Worm (Caenorhabditis elegans) whole organism, midembryonic: ENCODE results near the gene chw-1.

Experiments used
- T22C8.4 ChIP-seq: fragments of 200-800 bp; sonication (Bioruptor generic); IDR thresholded peaks from 2 replicates; pipeline ENCODE4 v1.3.6; 2022; ENCODE audit warnings: missing genetic modification characterization, missing compliant biosample characterization
- cog-1 ChIP-seq: sonication (generic microtip); optimal IDR thresholded peaks from 2 replicates; lab custom pipeline; 2016; ENCODE audit warnings: missing genetic modification characterization, missing compliant biosample characterization
- flt-1 ChIP-seq: fragments of 200-800 bp; sonication (Bioruptor generic); IDR thresholded peaks from 2 replicates; pipeline ENCODE4 v1.3.6; 2022; ENCODE audit warnings: missing genetic modification characterization, missing compliant biosample characterization
- klf-2 ChIP-seq: fragments of 200-800 bp; sonication (Bioruptor generic); conservative IDR thresholded peaks from 2 replicates; pipeline ENCODE4 v1.3.6; 2022; ENCODE audit warnings: missing genetic modification reagents, missing genetic modification characterization, missing compliant biosample characterization
- med-1 ChIP-seq: sonication (generic microtip); optimal IDR thresholded peaks from 2 replicates; lab custom pipeline; 2017; ENCODE audit warnings: missing genetic modification characterization, mild to moderate bottlenecking, missing compliant biosample characterization, antibody characterized with exemption, missing genetic modification reagents; ENCODE audit not compliant: insufficient read depth
- ref-1 ChIP-seq: fragments of 200-800 bp; sonication (Bioruptor generic); conservative IDR thresholded peaks from 2 replicates; pipeline ENCODE4 v1.3.6; 2022; ENCODE audit warnings: missing genetic modification reagents, missing genetic modification characterization, missing compliant biosample characterization
- tab-1 ChIP-seq: fragments of 200-800 bp; sonication (Bioruptor generic); IDR thresholded peaks from 2 replicates; pipeline ENCODE4 v1.3.6; 2022; ENCODE audit warnings: missing genetic modification characterization, missing compliant biosample characterization
- ztf-23 ChIP-seq: fragments of 200-800 bp; sonication (Bioruptor generic); IDR thresholded peaks from 2 replicates; pipeline ENCODE4 v1.3.6; 2022; ENCODE audit warnings: missing genetic modification reagents, missing genetic modification characterization, missing compliant biosample characterization
- ztf-29 ChIP-seq: fragments of 200-800 bp; sonication (Bioruptor generic); IDR thresholded peaks from 2 replicates; pipeline ENCODE4 v1.3.6; 2022; ENCODE audit warnings: missing genetic modification reagents, missing genetic modification characterization, missing compliant biosample characterization

chw-1 gene

ce11 chrV:10483995-10484394, 21.9 kb downstream of the chw-1 start:
- TF ChIP-seq ref-1 (GFP tag; lab: Robert Waterston, UW) (no peak), med-1 (no peak)

ce11 chrV:10484640-10485039, 22.6 kb downstream of the chw-1 start, which contains the start of gene Y32F6B.1:
Gene Y32F6B.1, minus strand, starts transcription at chrV:10484740.
- TF ChIP-seq tab-1 (GFP tag; lab: Robert Waterston, UW) (no peak), ztf-23 (GFP tag; lab: Robert Waterston, UW) (no peak), med-1 (no peak), ztf-29 (no peak), T22C8.4 (GFP tag; lab: Robert Waterston, UW) (no peak), flt-1 (GFP tag; lab: Robert Waterston, UW) (no peak), cog-1 (tag; lab: Kevin White, UChicago) (no peak), klf-2 (GFP tag; lab: Robert Waterston, UW) (no peak), ref-1 (GFP tag; lab: Robert Waterston, UW) (no peak)

- TF ChIP-seq T22C8.4 (GFP tag; lab: Robert Waterston, UW) (no peak), med-1 (no peak), ztf-29 (no peak), cog-1 (tag; lab: Kevin White, UChicago) (no peak), tab-1 (GFP tag; lab: Robert Waterston, UW) (no peak), flt-1 (GFP tag; lab: Robert Waterston, UW) (no peak), klf-2 (GFP tag; lab: Robert Waterston, UW) (no peak), ztf-23 (GFP tag; lab: Robert Waterston, UW) (no peak), ref-1 (GFP tag; lab: Robert Waterston, UW) (no peak)
Observed at ce11 chrV:10485389-10485788, 23.3 kb downstream of the chw-1 start.

DNA sequence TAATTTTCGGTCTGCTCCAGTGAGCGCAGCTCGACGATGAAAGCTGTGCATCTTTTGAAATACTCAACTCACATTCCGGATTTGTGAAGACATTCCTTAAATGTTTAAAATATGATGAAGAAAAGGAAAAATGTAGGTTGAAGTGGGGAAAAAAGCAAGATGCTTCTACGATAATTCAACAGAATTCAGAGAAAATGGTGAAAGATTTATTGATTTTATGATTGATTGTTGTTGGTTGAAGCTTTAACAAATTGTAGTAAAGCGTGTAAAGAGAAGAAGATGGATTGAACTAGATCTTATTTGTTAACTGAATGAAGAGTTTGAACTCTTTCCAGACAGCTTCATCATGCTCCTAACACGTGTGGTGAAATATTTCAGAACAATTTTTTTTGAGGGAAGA, 27.9 kb downstream of the chw-1 start, which contains the start of gene ncx-5:
ncx-5 (minus strand) TSS at position 101 of the 400 bp plus-strand sequence.
- no peak for TF ChIP-seq flt-1 (GFP tag; lab: Robert Waterston, UW)
- no peak for TF ChIP-seq ref-1 (GFP tag; lab: Robert Waterston, UW)
- TF ChIP-seq T22C8.4 (GFP tag; lab: Robert Waterston, UW) = no peak
- TF ChIP-seq ztf-23 (GFP tag; lab: Robert Waterston, UW) = no peak
- no peak for TF ChIP-seq ztf-29
- no peak for TF ChIP-seq cog-1 (tag; lab: Kevin White, UChicago)
- no peak for TF ChIP-seq tab-1 (GFP tag; lab: Robert Waterston, UW)
- no peak for TF ChIP-seq klf-2 (GFP tag; lab: Robert Waterston, UW)
- no peak for TF ChIP-seq med-1

DNA sequence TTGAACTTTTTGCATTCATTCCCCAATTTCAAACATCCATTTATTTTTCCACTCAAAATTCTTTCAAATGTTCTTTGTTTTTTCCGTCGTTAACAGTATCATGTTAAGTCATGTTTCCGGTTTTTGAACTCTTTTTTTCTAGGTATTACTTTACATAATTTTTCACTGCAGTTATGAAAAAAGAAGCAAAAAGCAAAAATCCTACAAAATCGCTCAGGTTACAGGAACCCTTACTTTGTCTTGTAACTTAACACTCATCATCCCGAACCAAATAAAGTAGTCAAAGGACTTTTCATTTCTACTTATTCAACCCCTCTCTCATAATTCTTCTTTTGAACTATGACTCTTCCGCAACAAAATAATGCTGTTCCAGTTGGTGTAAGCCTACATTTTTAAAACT, 29.4 kb downstream of the chw-1 start, which contains the start of gene aqp-5:
aqp-5 (plus strand) TSS at position 301 of the 400 bp plus-strand sequence.
- TF ChIP-seq tab-1 (GFP tag; lab: Robert Waterston, UW) (no peak), T22C8.4 (GFP tag; lab: Robert Waterston, UW) (no peak), klf-2 (GFP tag; lab: Robert Waterston, UW) (no peak), ztf-23 (GFP tag; lab: Robert Waterston, UW) (no peak), ztf-29 (no peak), flt-1 (GFP tag; lab: Robert Waterston, UW) (no peak), med-1 (no peak), cog-1 (tag; lab: Kevin White, UChicago) (no peak), ref-1 (GFP tag; lab: Robert Waterston, UW) (no peak)

DNA sequence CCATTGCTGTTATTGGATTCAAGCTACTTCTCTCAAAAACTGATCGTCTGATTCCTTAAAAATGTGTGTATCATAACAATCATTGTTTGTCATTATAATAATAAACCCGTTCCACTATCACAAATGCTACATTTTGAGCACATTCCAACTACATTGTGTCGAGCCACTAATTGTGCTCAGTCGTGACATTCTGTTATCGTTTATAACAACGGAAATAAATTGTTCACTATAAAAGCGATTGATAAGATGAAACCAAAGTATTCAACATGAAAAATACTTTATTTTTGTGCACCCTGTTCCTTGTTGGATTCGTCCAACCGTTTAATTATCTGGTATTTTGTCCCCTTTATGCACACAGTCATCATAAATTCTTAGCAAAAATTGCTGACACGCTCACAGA, 31.1 kb downstream of the chw-1 start, which contains the start of gene ugt-33:
ugt-33 (plus strand) TSS at position 260 of the 400 bp plus-strand sequence.
- TF ChIP-seq klf-2 (GFP tag; lab: Robert Waterston, UW) = no peak
- no peak for TF ChIP-seq med-1
- no peak for TF ChIP-seq tab-1 (GFP tag; lab: Robert Waterston, UW)
- no peak for TF ChIP-seq ztf-23 (GFP tag; lab: Robert Waterston, UW)
- no peak for TF ChIP-seq ztf-29
- no peak for TF ChIP-seq flt-1 (GFP tag; lab: Robert Waterston, UW)
- no peak for TF ChIP-seq cog-1 (tag; lab: Kevin White, UChicago)
- TF ChIP-seq ref-1 (GFP tag; lab: Robert Waterston, UW) = no peak
- TF ChIP-seq T22C8.4 (GFP tag; lab: Robert Waterston, UW) = no peak

ce11 chrV:10496733-10497132, 34.7 kb downstream of the chw-1 start, which contains the start of gene C35A5.4:
Gene C35A5.4, plus strand, starts transcription at chrV:10497033.
- TF ChIP-seq T22C8.4 (GFP tag; lab: Robert Waterston, UW) = no peak
- TF ChIP-seq ztf-23 (GFP tag; lab: Robert Waterston, UW) = no peak
- no peak for TF ChIP-seq klf-2 (GFP tag; lab: Robert Waterston, UW)
- TF ChIP-seq cog-1 (tag; lab: Kevin White, UChicago) = no peak
- no peak for TF ChIP-seq flt-1 (GFP tag; lab: Robert Waterston, UW)
- no peak for TF ChIP-seq med-1
- no peak for TF ChIP-seq ref-1 (GFP tag; lab: Robert Waterston, UW)
- no peak for TF ChIP-seq ztf-29
- TF ChIP-seq tab-1 (GFP tag; lab: Robert Waterston, UW) = no peak

- no peak for TF ChIP-seq med-1
- no peak for TF ChIP-seq ztf-23 (GFP tag; lab: Robert Waterston, UW)
- TF ChIP-seq ref-1 (GFP tag; lab: Robert Waterston, UW) = no peak
- no peak for TF ChIP-seq flt-1 (GFP tag; lab: Robert Waterston, UW)
- TF ChIP-seq T22C8.4 (GFP tag; lab: Robert Waterston, UW) = no peak
- TF ChIP-seq klf-2 (GFP tag; lab: Robert Waterston, UW) = no peak
- TF ChIP-seq tab-1 (GFP tag; lab: Robert Waterston, UW) = no peak
- no peak for TF ChIP-seq ztf-29
- no peak for TF ChIP-seq cog-1 (tag; lab: Kevin White, UChicago)
Observed at ce11 chrV:10501295-10501694, 39.2 kb downstream of the chw-1 start, which contains the start of gene C35A5.3. Gene C35A5.3, minus strand, starts transcription at chrV:10501395.

DNA sequence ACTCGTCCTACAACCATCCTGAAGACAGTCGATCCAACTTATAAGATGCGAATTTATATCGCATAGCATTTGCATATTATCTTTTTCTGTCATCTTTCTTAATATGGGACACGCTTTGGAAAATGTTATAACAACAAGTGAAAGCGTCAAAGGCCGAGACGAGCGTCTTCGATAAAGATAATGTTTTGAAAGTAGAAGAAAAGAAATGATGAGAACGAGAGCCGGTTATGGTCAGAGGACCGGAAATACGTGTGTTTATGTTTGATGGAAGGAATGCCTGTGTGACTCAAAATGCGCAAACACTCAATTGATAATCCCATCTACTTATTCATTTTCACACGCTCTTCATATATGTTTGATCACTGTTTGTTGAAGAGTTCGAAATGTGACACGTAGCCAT, 40.9 kb downstream of the chw-1 start, which contains the start of gene C35A5.11:
C35A5.11 (minus strand) TSS at position 101 of the 400 bp plus-strand sequence.
- TF ChIP-seq klf-2 (GFP tag; lab: Robert Waterston, UW) = no peak
- TF ChIP-seq med-1 = no peak
- no peak for TF ChIP-seq ztf-29
- TF ChIP-seq cog-1 (tag; lab: Kevin White, UChicago) = no peak
- no peak for TF ChIP-seq tab-1 (GFP tag; lab: Robert Waterston, UW)
- no peak for TF ChIP-seq ref-1 (GFP tag; lab: Robert Waterston, UW)
- TF ChIP-seq flt-1 (GFP tag; lab: Robert Waterston, UW) = no peak
- no peak for TF ChIP-seq ztf-23 (GFP tag; lab: Robert Waterston, UW)
- TF ChIP-seq T22C8.4 (GFP tag; lab: Robert Waterston, UW) = no peak
